Worm (Caenorhabditis elegans) whole organism, early embryonic: ENCODE measurements around the gene F35E12.2.

Experiments used
- B0310.2 ChIP-seq: sonication (generic microtip); optimal IDR thresholded peaks from 2 replicates; lab custom pipeline; 2016; ENCODE audit warnings: mild to moderate bottlenecking, missing genetic modification characterization, missing compliant biosample characterization
- aly-1 ChIP-seq: sonication (generic microtip); optimal IDR thresholded peaks from 2 replicates; lab custom pipeline; 2016; ENCODE audit warnings: missing genetic modification characterization, missing compliant biosample characterization
- ama-1 ChIP-seq: fragments of 150-350 bp; optimal IDR thresholded peaks from 2 replicates; lab custom pipeline; 2014
- ceh-36 ChIP-seq: sonication (generic microtip); optimal IDR thresholded peaks from 2 replicates; lab custom pipeline; 2016; ENCODE audit warnings: missing genetic modification characterization, inconsistent platforms, missing compliant biosample characterization
- flt-1 ChIP-seq: fragments of 200-800 bp; sonication (Bioruptor generic); IDR thresholded peaks from 2 replicates; pipeline ENCODE4 v1.3.6; 2022; ENCODE audit warnings: missing genetic modification characterization, missing compliant biosample characterization
- hmbx-1 ChIP-seq: sonication (generic microtip); optimal IDR thresholded peaks from 2 replicates; lab custom pipeline; 2016; ENCODE audit warnings: mild to moderate bottlenecking, missing genetic modification characterization, missing compliant biosample characterization
- hmg-4 ChIP-seq: fragments of 200-800 bp; sonication (Bioruptor generic); optimal IDR thresholded peaks from 2 replicates; lab custom pipeline; 2018; ENCODE audit warnings: mild to moderate bottlenecking, missing genetic modification characterization, missing compliant biosample characterization
- tbx-11 ChIP-seq: fragments of 200-800 bp; sonication (Bioruptor generic); IDR thresholded peaks from 2 replicates; pipeline ENCODE4 v1.3.6; 2022; ENCODE audit warnings: missing genetic modification characterization, missing compliant biosample characterization
- tra-4 ChIP-seq: sonication (generic microtip); optimal IDR thresholded peaks from 2 replicates; lab custom pipeline; 2017; ENCODE audit warnings: missing genetic modification characterization, missing compliant biosample characterization

DNA sequence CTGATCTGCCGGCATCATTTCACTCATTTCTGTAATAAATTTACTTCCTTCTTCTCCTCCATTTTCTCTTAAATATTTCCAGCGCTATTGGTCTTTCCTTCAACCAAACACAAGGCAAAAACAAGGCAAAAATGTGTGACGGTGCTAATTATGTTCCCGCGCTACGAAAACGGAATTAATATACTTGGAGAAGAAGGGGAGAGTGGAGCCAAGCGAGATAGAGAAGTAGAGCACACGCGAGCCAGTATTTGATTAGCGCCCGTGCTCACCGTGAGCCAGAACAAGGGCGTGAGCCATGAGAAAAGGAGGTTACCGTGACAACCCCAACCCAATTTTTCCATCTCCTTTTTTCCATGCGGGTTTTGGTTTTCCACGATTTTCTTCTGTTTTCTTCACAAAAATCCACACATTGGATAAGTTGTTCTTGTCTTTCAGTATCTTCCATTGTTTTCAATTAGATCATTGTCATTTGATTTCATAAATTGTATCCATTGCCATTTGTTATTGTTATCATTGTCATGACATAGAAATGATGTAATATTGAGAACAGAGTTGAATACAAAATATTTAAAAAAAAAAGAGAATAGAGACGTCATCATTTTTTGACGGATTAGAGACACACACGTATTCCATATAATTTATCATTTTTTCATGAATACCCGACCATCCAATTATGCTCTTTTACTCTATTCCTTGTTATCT is 37.9 kb upstream of the F35E12.2 start, which contains the start of gene F20G2.6:
- no peak for TF ChIP-seq tra-4 (tag; lab: Kevin White, UChicago)
- TF ChIP-seq ceh-36 = no peak
- TF ChIP-seq flt-1 (GFP tag; lab: Robert Waterston, UW) = no peak
- no peak for TF ChIP-seq ama-1 (lab: Kevin White, UChicago)
- no peak for TF ChIP-seq B0310.2 (tag; lab: Kevin White, UChicago)
- no peak for TF ChIP-seq hmbx-1 (tag; lab: Kevin White, UChicago)
- TF ChIP-seq tbx-11 (GFP tag; lab: Robert Waterston, UW) = no peak
- no peak for TF ChIP-seq hmg-4
- no peak for TF ChIP-seq aly-1
